Worm (Caenorhabditis elegans) whole organism, young adult: ENCODE measurements around the gene F09F9.1.

Experiments used
- B0261.1 ChIP-seq: sonication (generic microtip); optimal IDR thresholded peaks from 2 replicates; lab custom pipeline; 2016; ENCODE audit warnings: mild to moderate bottlenecking, missing genetic modification characterization, moderate library complexity, missing compliant biosample characterization
- B0336.3 ChIP-seq: fragments of 200-800 bp; sonication (Bioruptor generic); IDR thresholded peaks from 2 replicates; pipeline ENCODE4 v1.3.6; 2022; ENCODE audit warnings: missing genetic modification characterization, missing compliant biosample characterization
- C06A6.2 ChIP-seq: fragments of 200-800 bp; sonication (Bioruptor generic); conservative IDR thresholded peaks from 2 replicates; pipeline ENCODE4 v1.3.6; 2022; ENCODE audit warnings: missing genetic modification characterization, missing compliant biosample characterization
- D2030.7 ChIP-seq: fragments of 200-800 bp; sonication (Bioruptor generic); IDR thresholded peaks from 2 replicates; pipeline ENCODE4 v1.3.6; 2022; ENCODE audit warnings: missing genetic modification reagents, missing genetic modification characterization, missing compliant biosample characterization
- F33H1.4 ChIP-seq: fragments of 200-800 bp; sonication (Bioruptor generic); IDR thresholded peaks from 2 replicates; pipeline ENCODE4 v1.3.6; 2022; ENCODE audit warnings: missing genetic modification reagents, missing genetic modification characterization, missing compliant biosample characterization
- F49E8.2 ChIP-seq: sonication (generic microtip); optimal IDR thresholded peaks from 3 replicates; lab custom pipeline; 2017; ENCODE audit warnings: missing genetic modification characterization, mild to moderate bottlenecking, missing compliant biosample characterization, antibody characterized with exemption, moderate library complexity; ENCODE audit not compliant: insufficient read depth
- F52B5.7 ChIP-seq: sonication (generic microtip); optimal IDR thresholded peaks from 2 replicates; lab custom pipeline; 2016; ENCODE audit warnings: mild to moderate bottlenecking, missing genetic modification characterization, missing compliant biosample characterization
- Y53G8AR.9 ChIP-seq: fragments of 200-800 bp; sonication (Bioruptor generic); conservative IDR thresholded peaks from 2 replicates; pipeline ENCODE4 v1.3.6; 2022; ENCODE audit warnings: missing genetic modification reagents, missing genetic modification characterization, missing compliant biosample characterization
- Y67H2A.10 ChIP-seq: fragments of 200-800 bp; sonication (Bioruptor generic); conservative IDR thresholded peaks from 2 replicates; pipeline ENCODE4 v1.3.6; 2022; ENCODE audit warnings: missing genetic modification reagents, missing genetic modification characterization, missing compliant biosample characterization
- ama-1 ChIP-seq, 3 experiments: fragments of 150-350 bp in 1 of 3; sonication (generic microtip) in 2 of 3; optimal IDR thresholded peaks; 2 replicates each; lab custom pipeline; 2014 to 2018; ENCODE audit warnings: missing biosample characterization in 2 of 3, missing genetic modification characterization in 2 of 3, missing genetic modification reagents in 2 of 3
- athp-1 ChIP-seq: sonication (generic microtip); optimal IDR thresholded peaks from 2 replicates; lab custom pipeline; 2017; ENCODE audit warnings: mild to moderate bottlenecking, missing genetic modification characterization, missing compliant biosample characterization
- bed-1 ChIP-seq: fragments of 200-800 bp; sonication (Bioruptor generic); IDR thresholded peaks from 2 replicates; pipeline ENCODE4 v1.3.6; 2022; ENCODE audit warnings: missing genetic modification reagents, missing genetic modification characterization, missing compliant biosample characterization
- cebp-1 ChIP-seq, 2 experiments: fragments of 200-800 bp in 1 of 2; sonication (Bioruptor generic) in 1 of 2; sonication (generic microtip) in 1 of 2; IDR thresholded peaks in 1 of 2; optimal IDR thresholded peaks in 1 of 2; 2 replicates each; pipeline versions ENCODE4 v1.3.6 to Lab custom; 2017 to 2022; ENCODE audit warnings: missing compliant biosample characterization in 2 of 2, missing genetic modification characterization in 2 of 2, mild to moderate bottlenecking in 1 of 2, missing genetic modification reagents in 1 of 2, moderate library complexity in 1 of 2
- ceh-58 ChIP-seq: fragments of 200-800 bp; sonication (Bioruptor generic); IDR thresholded peaks from 2 replicates; pipeline ENCODE4 v1.3.6; 2022; ENCODE audit warnings: missing genetic modification characterization, missing compliant biosample characterization
- ceh-79 ChIP-seq: sonication (generic microtip); optimal IDR thresholded peaks from 2 replicates; lab custom pipeline; 2017; ENCODE audit warnings: mild to moderate bottlenecking, missing genetic modification characterization, missing compliant biosample characterization
- chd-7 ChIP-seq: sonication (generic microtip); optimal IDR thresholded peaks from 2 replicates; lab custom pipeline; 2016; ENCODE audit warnings: mild to moderate bottlenecking, missing genetic modification characterization, moderate library complexity, missing compliant biosample characterization
- dpff-1 ChIP-seq: sonication (generic microtip); optimal IDR thresholded peaks from 2 replicates; lab custom pipeline; 2017; ENCODE audit warnings: mild to moderate bottlenecking, missing genetic modification characterization, missing compliant biosample characterization
- egl-18 ChIP-seq: fragments of 200-800 bp; sonication (Bioruptor generic); IDR thresholded peaks from 2 replicates; pipeline ENCODE4 v1.3.6; 2022; ENCODE audit warnings: missing genetic modification reagents, missing genetic modification characterization, missing compliant biosample characterization
- ekl-4 ChIP-seq: fragments of 200-800 bp; sonication (Bioruptor generic); IDR thresholded peaks from 2 replicates; pipeline ENCODE4 v1.3.6; 2022; ENCODE audit warnings: missing genetic modification reagents, missing genetic modification characterization, missing compliant biosample characterization
- hlh-12 ChIP-seq: sonication (generic microtip); optimal IDR thresholded peaks from 2 replicates; lab custom pipeline; 2016; ENCODE audit warnings: missing genetic modification characterization, missing compliant biosample characterization
- let-607 ChIP-seq, 2 experiments: fragments of 200-800 bp in 1 of 2; sonication (Bioruptor generic) in 1 of 2; sonication (generic microtip) in 1 of 2; optimal IDR thresholded peaks; 2 replicates each; lab custom pipeline; 2016 to 2018; ENCODE audit warnings: mild to moderate bottlenecking in 2 of 2, missing compliant biosample characterization in 2 of 2, missing genetic modification characterization in 2 of 2, moderate library complexity in 2 of 2, missing genotype in 1 of 2
- lir-1 ChIP-seq: fragments of 200-800 bp; sonication (Bioruptor generic); conservative IDR thresholded peaks from 2 replicates; pipeline ENCODE4 v1.3.6; 2022; ENCODE audit warnings: missing genetic modification reagents, missing genetic modification characterization, missing compliant biosample characterization
- lsl-1 ChIP-seq: fragments of 200-800 bp; sonication (Bioruptor generic); optimal IDR thresholded peaks from 2 replicates; lab custom pipeline; 2018; ENCODE audit warnings: mild to moderate bottlenecking, missing genetic modification characterization, moderate library complexity, missing compliant biosample characterization
- madf-6 ChIP-seq: fragments of 200-800 bp; sonication (Bioruptor generic); IDR thresholded peaks from 2 replicates; pipeline ENCODE4 v1.3.6; 2022; ENCODE audit warnings: missing genetic modification reagents, missing genetic modification characterization, missing compliant biosample characterization
- madf-8 ChIP-seq: fragments of 200-800 bp; sonication (Bioruptor generic); conservative IDR thresholded peaks from 2 replicates; pipeline ENCODE4 v1.3.6; 2022; ENCODE audit warnings: missing genetic modification reagents, missing genetic modification characterization, missing compliant biosample characterization
- pbrm-1 ChIP-seq: fragments of 200-800 bp; sonication (Bioruptor generic); IDR thresholded peaks from 2 replicates; pipeline ENCODE4 v1.3.6; 2022; ENCODE audit warnings: missing genetic modification reagents, missing genetic modification characterization, missing compliant biosample characterization
- rec-8 ChIP-seq, 2 experiments: sonication (generic microtip); optimal IDR thresholded peaks; 2 replicates each; lab custom pipeline; 2016; ENCODE audit warnings: mild to moderate bottlenecking in 2 of 2, missing genetic modification characterization in 2 of 2, missing genetic modification reagents in 2 of 2, missing genotype in 2 of 2, missing biosample characterization in 1 of 2, missing compliant biosample characterization in 1 of 2, moderate library complexity in 1 of 2
- repo-1 ChIP-seq: sonication (generic microtip); optimal IDR thresholded peaks from 2 replicates; lab custom pipeline; 2017; ENCODE audit warnings: mild to moderate bottlenecking, missing genetic modification characterization, missing compliant biosample characterization
- snpc-3.4 ChIP-seq: sonication (generic microtip); optimal IDR thresholded peaks from 2 replicates; lab custom pipeline; 2017; ENCODE audit warnings: missing genetic modification characterization, mild to moderate bottlenecking, missing compliant biosample characterization, antibody characterized with exemption, moderate library complexity, missing genotype, missing genetic modification reagents
- zfh-2 ChIP-seq: fragments of 200-800 bp; sonication (Bioruptor generic); conservative IDR thresholded peaks from 2 replicates; pipeline ENCODE4 v1.3.6; 2022; ENCODE audit warnings: missing genetic modification reagents, missing genetic modification characterization, missing compliant biosample characterization
- ztf-18 ChIP-seq: sonication (generic microtip); optimal IDR thresholded peaks from 2 replicates; lab custom pipeline; 2016; ENCODE audit warnings: missing genotype, mild to moderate bottlenecking, missing genetic modification characterization, missing compliant biosample characterization
- ztf-26 ChIP-seq: sonication (generic microtip); optimal IDR thresholded peaks from 2 replicates; lab custom pipeline; 2017; ENCODE audit warnings: missing genetic modification characterization, missing compliant biosample characterization

The F09F9.1 gene

DNA sequence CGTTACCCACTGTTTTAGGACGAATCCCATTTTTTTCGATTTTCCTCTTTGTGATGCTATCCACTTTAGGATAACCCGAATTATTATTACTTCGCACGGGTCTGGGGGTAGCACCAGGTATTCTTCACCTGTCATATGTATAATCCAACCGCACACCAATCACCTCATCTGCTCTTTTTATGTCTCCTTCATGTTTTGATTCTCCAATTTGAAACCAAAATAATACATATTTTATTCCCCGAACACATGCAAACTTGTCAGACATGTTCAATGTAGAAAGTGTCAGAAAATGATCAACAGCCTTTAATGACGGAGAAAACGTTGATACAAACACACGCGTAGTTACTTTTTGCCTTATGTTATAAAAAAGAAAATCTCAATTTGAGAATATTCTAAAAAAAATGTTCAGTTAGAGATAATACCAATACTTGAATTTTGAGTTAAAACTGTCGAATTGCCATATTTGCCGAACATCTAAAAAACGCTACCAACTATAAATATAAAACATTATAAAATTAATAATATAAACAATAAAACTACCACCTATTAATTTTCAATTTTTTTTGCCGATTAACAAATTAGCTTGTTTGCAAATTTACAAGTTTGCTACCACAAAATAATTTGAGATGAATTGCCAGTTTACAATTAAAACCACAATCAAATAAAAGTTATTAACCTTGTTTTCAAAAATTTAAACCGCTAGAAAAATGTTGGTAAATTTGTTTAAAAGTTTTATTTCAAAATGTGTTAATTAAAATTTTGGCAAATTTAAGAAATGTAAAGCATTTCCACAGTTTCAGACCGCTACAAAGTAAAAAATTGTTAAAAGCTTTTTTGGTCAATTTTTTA is 32.7 kb downstream of the F09F9.1 start (continued):
- TF ChIP-seq rec-8 (tag; optimal IDR thresholded peaks at IDR 0.05; lab: Kevin White, UChicago) (no peak), hlh-12 (tag; lab: Kevin White, UChicago) (no peak), F33H1.4 (no peak), lsl-1 (GFP tag; lab: Kevin White, UChicago) (no peak), ekl-4 (GFP tag; lab: Robert Waterston, UW) (no peak), egl-18 (peak; percentile 47; the same call in 1 of the 2 replicates), F49E8.2 (no peak)

- TF ChIP-seq F52B5.7 (tag; lab: Kevin White, UChicago), result no peak
- peak; percentile 5; the same call in 1 of the 2 replicates for TF ChIP-seq B0336.3 (GFP tag; lab: Robert Waterston, UW)
- TF ChIP-seq chd-7 (tag; lab: Kevin White, UChicago), result no peak
- no peak for TF ChIP-seq C06A6.2
- peak; percentile 31 for TF ChIP-seq ztf-26 (tag; lab: Kevin White, UChicago)
- TF ChIP-seq ceh-58 (GFP tag; lab: Robert Waterston, UW), result 0 out of 2 replicates have a peak, but pooled peaks have one; percentile 3
- no peak for TF ChIP-seq cebp-1 (GFP tag; IDR thresholded peaks at IDR 0.05; lab: Robert Waterston, UW)
- TF ChIP-seq cebp-1 (tag; optimal IDR thresholded peaks at IDR 0.05; lab: Kevin White, UChicago), result peak; percentile 39
- no peak for TF ChIP-seq hlh-12 (tag; lab: Kevin White, UChicago)
- no peak for TF ChIP-seq B0261.1 (tag; lab: Kevin White, UChicago)
- TF ChIP-seq let-607 (tag; optimal IDR thresholded peaks at IDR 0.05; lab: Kevin White, UChicago), result no peak
- TF ChIP-seq athp-1 (tag; lab: Kevin White, UChicago), result no peak
- TF ChIP-seq snpc-3.4 (tag; lab: Kevin White, UChicago), result no peak
- no peak for TF ChIP-seq madf-8 (GFP tag; lab: Robert Waterston, UW)
- peak; percentile 8; the same call in 1 of the 2 replicates for TF ChIP-seq Y53G8AR.9 (GFP tag; lab: Robert Waterston, UW)
- TF ChIP-seq D2030.7, result no peak
- TF ChIP-seq Y67H2A.10 (GFP tag; lab: Robert Waterston, UW), result no peak
- 0 out of 2 replicates have a peak, but pooled peaks have one; percentile 15 for TF ChIP-seq ekl-4 (GFP tag; lab: Robert Waterston, UW)
- no peak for TF ChIP-seq lir-1 (GFP tag; lab: Robert Waterston, UW)
- 0 out of 2 replicates have a peak, but pooled peaks have one; percentile 15 for TF ChIP-seq pbrm-1
- peak; percentile 69 for TF ChIP-seq repo-1 (tag; lab: Kevin White, UChicago)
- TF ChIP-seq bed-1 (GFP tag; lab: Robert Waterston, UW), result no peak
- no peak for TF ChIP-seq ztf-18 (tag; lab: Kevin White, UChicago)
- 0 out of 2 replicates have a peak, but pooled peaks have one; percentile 21 for TF ChIP-seq madf-6 (GFP tag; lab: Robert Waterston, UW)
- no peak for TF ChIP-seq ama-1 (optimal IDR thresholded peaks at IDR 0.05; lab: Kevin White, UChicago)
- TF ChIP-seq ama-1 (GFP tag; optimal IDR thresholded peaks at IDR 0.05; lab: Kevin White, UChicago), result peak in 1 of 2 experiments; percentile 41
- TF ChIP-seq dpff-1 (tag; lab: Kevin White, UChicago), result peak; percentile 49
Measured at ce11 chrX:4148449-4149031, 33.4 kb downstream of the F09F9.1 start.

ce11 chrX:4151206-4151605 is 36.1 kb downstream of the F09F9.1 start:
- TF ChIP-seq ceh-79 (tag; lab: Kevin White, UChicago) (no peak), zfh-2 (GFP tag; lab: Robert Waterston, UW) (peak; percentile 45; the same call in 1 of the 2 replicates)
- TF ChIP-seq, all 124 proteins: peak for 1
